Fruit fly (Drosophila melanogaster) whole organism, embryonic: ENCODE measurements around the gene CG4783.

ENCODE experiments used
- ATbp ChIP-seq: fragments of 200-800 bp; sonication (Bioruptor generic); optimal IDR thresholded peaks from 2 replicates; lab custom pipeline; 2017; ENCODE audit warnings: missing biosample characterization, mild to moderate bottlenecking, missing genetic modification characterization, missing genetic modification reagents
- Abd-B ChIP-seq: fragments of 200-800 bp; sonication (Bioruptor generic); optimal IDR thresholded peaks from 2 replicates; lab custom pipeline; 2018; ENCODE audit warnings: missing biosample characterization, mild to moderate bottlenecking, missing genetic modification characterization, moderate library complexity
- Awh ChIP-seq: fragments of 200-800 bp; sonication (Bioruptor generic); IDR thresholded peaks from 2 replicates; pipeline ENCODE4, ENCODE4 v1.3.6; 2022; ENCODE audit warnings: missing biosample characterization, missing genetic modification characterization
- Bdp1 ChIP-seq: fragments of 200-800 bp; sonication (Bioruptor generic); optimal IDR thresholded peaks from 3 replicates; lab custom pipeline; 2016; ENCODE audit warnings: missing biosample characterization, missing genetic modification characterization
- CG10147 ChIP-seq: fragments of 200-800 bp; sonication (Bioruptor generic); optimal IDR thresholded peaks from 2 replicates; lab custom pipeline; 2019; ENCODE audit warnings: missing biosample characterization, mild to moderate bottlenecking, missing genetic modification characterization, moderate library complexity
- CG10209 ChIP-seq: fragments of 200-800 bp; sonication (Bioruptor generic); optimal IDR thresholded peaks from 3 replicates; lab custom pipeline; 2017; ENCODE audit warnings: missing biosample characterization, mild to moderate bottlenecking, missing genetic modification characterization, missing genetic modification reagents
- CG10543 ChIP-seq: fragments of 200-800 bp; sonication (Bioruptor generic); optimal IDR thresholded peaks from 3 replicates; lab custom pipeline; 2017; ENCODE audit warnings: missing biosample characterization, mild to moderate bottlenecking, missing genetic modification characterization, moderate library complexity
- CG11247 ChIP-seq: fragments of 200-800 bp; sonication (Bioruptor generic); IDR thresholded peaks from 2 replicates; pipeline ENCODE4 v1.3.6; 2022; ENCODE audit warnings: missing biosample characterization, missing genetic modification characterization
- CG15479 ChIP-seq: fragments of 200-800 bp; sonication (Bioruptor generic); optimal IDR thresholded peaks from 3 replicates; lab custom pipeline; 2019; ENCODE audit warnings: missing biosample characterization, mild to moderate bottlenecking, missing genetic modification characterization, moderate library complexity
- CG15514 ChIP-seq: fragments of 200-800 bp; sonication (Bioruptor generic); optimal IDR thresholded peaks from 3 replicates; lab custom pipeline; 2017; ENCODE audit warnings: missing biosample characterization, missing genetic modification characterization, mild to moderate bottlenecking, moderate library complexity, missing genetic modification reagents
- CG15601 ChIP-seq: fragments of 200-800 bp; sonication (Bioruptor generic); optimal IDR thresholded peaks from 3 replicates; lab custom pipeline; 2019; ENCODE audit warnings: missing biosample characterization, mild to moderate bottlenecking, missing genetic modification characterization, moderate library complexity
- CG1603 ChIP-seq: fragments of 200-800 bp; sonication (Bioruptor generic); optimal IDR thresholded peaks from 2 replicates; lab custom pipeline; 2019; ENCODE audit warnings: missing biosample characterization, mild to moderate bottlenecking, missing genetic modification characterization, moderate library complexity
- CG30403 ChIP-seq: fragments of 200-800 bp; sonication (Bioruptor generic); optimal IDR thresholded peaks from 3 replicates; lab custom pipeline; 2016; ENCODE audit warnings: missing biosample characterization, missing genetic modification characterization
- CG30431 ChIP-seq: fragments of 200-800 bp; sonication (Bioruptor generic); optimal IDR thresholded peaks from 2 replicates; lab custom pipeline; 2017; ENCODE audit warnings: missing biosample characterization, missing genetic modification characterization
- CG5245 ChIP-seq: fragments of 200-800 bp; sonication (Bioruptor generic); optimal IDR thresholded peaks from 3 replicates; lab custom pipeline; 2016; ENCODE audit warnings: missing biosample characterization, missing genetic modification characterization
- CG7271 ChIP-seq: fragments of 200-800 bp; sonication (Bioruptor generic); optimal IDR thresholded peaks from 2 replicates; lab custom pipeline; 2018; ENCODE audit warnings: missing biosample characterization, mild to moderate bottlenecking, missing genetic modification characterization, moderate library complexity
- Dek ChIP-seq: fragments of 200-800 bp; sonication (Bioruptor generic); optimal IDR thresholded peaks from 3 replicates; lab custom pipeline; 2019; ENCODE audit warnings: missing biosample characterization, mild to moderate bottlenecking, missing genetic modification characterization, moderate library complexity
- Dref ChIP-seq: fragments of 200-800 bp; sonication (Bioruptor generic); IDR thresholded peaks from 2 replicates; pipeline ENCODE4 v1.3.6; 2022; ENCODE audit warnings: missing biosample characterization, missing genetic modification characterization
- Hr39 ChIP-seq: fragments of >200 bp; optimal IDR thresholded peaks from 2 replicates; lab custom pipeline; 2017
- MESR4 ChIP-seq: fragments of 200-800 bp; sonication (Bioruptor generic); optimal IDR thresholded peaks from 2 replicates; lab custom pipeline; 2018; ENCODE audit warnings: missing biosample characterization, mild to moderate bottlenecking, missing genetic modification characterization, moderate library complexity
- Max ChIP-seq: fragments of 200-800 bp; sonication (Bioruptor generic); optimal IDR thresholded peaks from 2 replicates; lab custom pipeline; 2016; ENCODE audit warnings: missing biosample characterization, mild to moderate bottlenecking, missing genetic modification characterization
- Mes4 ChIP-seq: fragments of 200-800 bp; sonication (Bioruptor generic); optimal IDR thresholded peaks from 2 replicates; lab custom pipeline; 2016; ENCODE audit warnings: missing biosample characterization, missing genetic modification characterization
- Sox100B ChIP-seq: fragments of 200-800 bp; sonication (Bioruptor generic); optimal IDR thresholded peaks from 3 replicates; lab custom pipeline; 2018; ENCODE audit warnings: missing biosample characterization, mild to moderate bottlenecking, missing genetic modification characterization
- Sry-δ ChIP-seq: fragments of 200-800 bp; sonication (Bioruptor generic); optimal IDR thresholded peaks from 2 replicates; lab custom pipeline; 2016; ENCODE audit warnings: missing biosample characterization, missing genetic modification characterization
- Taf1 ChIP-seq: fragments of 200-800 bp; sonication (Bioruptor generic); IDR thresholded peaks from 2 replicates; pipeline ENCODE4 v1.3.6; 2022; ENCODE audit warnings: missing biosample characterization, missing genetic modification characterization
- Vsx1 ChIP-seq: fragments of 200-800 bp; sonication (Bioruptor generic); optimal IDR thresholded peaks from 2 replicates; lab custom pipeline; 2017; ENCODE audit warnings: missing biosample characterization, mild to moderate bottlenecking, missing genetic modification characterization, missing genetic modification reagents
- Xrp1 ChIP-seq: fragments of 200-800 bp; sonication (Bioruptor generic); IDR thresholded peaks from 2 replicates; pipeline ENCODE4 v1.3.6; 2022; ENCODE audit warnings: missing biosample characterization, missing genetic modification characterization
- ase ChIP-seq: fragments of 200-800 bp; sonication (Bioruptor generic); IDR thresholded peaks from 3 replicates; pipeline ENCODE4 v1.3.6; 2022; ENCODE audit warnings: missing biosample characterization, missing genetic modification characterization
- bcd ChIP-seq: fragments of 200-800 bp; sonication (Bioruptor generic); optimal IDR thresholded peaks from 2 replicates; lab custom pipeline; 2017; ENCODE audit warnings: missing biosample characterization, mild to moderate bottlenecking, missing genetic modification characterization
- emc ChIP-seq: fragments of 200-800 bp; sonication (Bioruptor generic); optimal IDR thresholded peaks from 2 replicates; lab custom pipeline; 2016; ENCODE audit warnings: missing biosample characterization, missing genetic modification characterization
- ewg ChIP-seq: fragments of 200-800 bp; sonication (Bioruptor generic); optimal IDR thresholded peaks from 3 replicates; lab custom pipeline; 2017; ENCODE audit warnings: mild to moderate bottlenecking, missing biosample characterization, missing genetic modification reagents, missing genetic modification characterization
- eyg ChIP-seq: fragments of 200-800 bp; sonication (Bioruptor generic); optimal IDR thresholded peaks from 3 replicates; lab custom pipeline; 2016; ENCODE audit warnings: missing biosample characterization, missing genetic modification characterization
- gem ChIP-seq: fragments of 200-800 bp; sonication (Bioruptor generic); optimal IDR thresholded peaks from 2 replicates; lab custom pipeline; 2019; ENCODE audit warnings: missing biosample characterization, mild to moderate bottlenecking, missing genetic modification characterization, moderate library complexity
- gsb ChIP-seq: fragments of 200-800 bp; sonication (Bioruptor generic); IDR thresholded peaks from 2 replicates; pipeline ENCODE4 v1.3.6; 2022; ENCODE audit warnings: missing biosample characterization, missing genetic modification characterization
- jing ChIP-seq: fragments of 200-800 bp; sonication (Bioruptor generic); optimal IDR thresholded peaks from 2 replicates; lab custom pipeline; 2018; ENCODE audit warnings: missing biosample characterization, mild to moderate bottlenecking, missing genetic modification characterization
- lilli ChIP-seq: fragments of 200-800 bp; sonication (Bioruptor generic); optimal IDR thresholded peaks from 3 replicates; lab custom pipeline; 2016; ENCODE audit warnings: missing biosample characterization, missing genetic modification characterization
- mld ChIP-seq: fragments of 200-800 bp; sonication (Bioruptor generic); IDR thresholded peaks from 3 replicates; pipeline ENCODE4 v1.3.6; 2022; ENCODE audit warnings: missing biosample characterization, missing genetic modification characterization; ENCODE audit not compliant: partially characterized antibody
- repo ChIP-seq: fragments of 200-800 bp; sonication (Bioruptor generic); optimal IDR thresholded peaks from 2 replicates; lab custom pipeline; 2016; ENCODE audit warnings: missing biosample characterization, missing genetic modification characterization
- scrt ChIP-seq: fragments of 200-800 bp; sonication (Bioruptor generic); optimal IDR thresholded peaks from 2 replicates; lab custom pipeline; 2018; ENCODE audit warnings: missing biosample characterization, mild to moderate bottlenecking, missing genetic modification characterization, moderate library complexity
- tap ChIP-seq: fragments of 200-800 bp; optimal IDR thresholded peaks from 3 replicates; lab custom pipeline; 2019; ENCODE audit warnings: missing biosample characterization, mild to moderate bottlenecking, missing genetic modification characterization, moderate library complexity
- unpg ChIP-seq: fragments of 200-800 bp; sonication (Bioruptor generic); optimal IDR thresholded peaks from 3 replicates; lab custom pipeline; 2018; ENCODE audit warnings: missing biosample characterization, mild to moderate bottlenecking, missing genetic modification characterization, moderate library complexity
- vfl ChIP-seq: fragments of 200-800 bp; sonication (Bioruptor generic); optimal IDR thresholded peaks from 2 replicates; lab custom pipeline; 2016; ENCODE audit warnings: missing biosample characterization, missing genetic modification characterization
- vnd ChIP-seq: fragments of 200-800 bp; sonication (Bioruptor generic); IDR thresholded peaks from 3 replicates; pipeline ENCODE4 v1.3.6; 2022; ENCODE audit warnings: missing biosample characterization, missing genetic modification characterization; ENCODE audit not compliant: partially characterized antibody
- wek ChIP-seq: fragments of 200-800 bp; sonication (Bioruptor generic); optimal IDR thresholded peaks from 3 replicates; lab custom pipeline; 2018; ENCODE audit warnings: missing biosample characterization, mild to moderate bottlenecking, missing genetic modification characterization, moderate library complexity
- zen ChIP-seq: fragments of 200-800 bp; sonication (Bioruptor generic); optimal IDR thresholded peaks from 3 replicates; lab custom pipeline; 2018; ENCODE audit warnings: missing biosample characterization, mild to moderate bottlenecking, missing genetic modification characterization, moderate library complexity
- zen2 ChIP-seq: fragments of 200-800 bp; sonication (Bioruptor generic); IDR thresholded peaks from 3 replicates; pipeline ENCODE4 v1.3.6; 2022; ENCODE audit warnings: missing biosample characterization, missing genetic modification characterization; ENCODE audit not compliant: partially characterized antibody

CG4783 gene

DNA sequence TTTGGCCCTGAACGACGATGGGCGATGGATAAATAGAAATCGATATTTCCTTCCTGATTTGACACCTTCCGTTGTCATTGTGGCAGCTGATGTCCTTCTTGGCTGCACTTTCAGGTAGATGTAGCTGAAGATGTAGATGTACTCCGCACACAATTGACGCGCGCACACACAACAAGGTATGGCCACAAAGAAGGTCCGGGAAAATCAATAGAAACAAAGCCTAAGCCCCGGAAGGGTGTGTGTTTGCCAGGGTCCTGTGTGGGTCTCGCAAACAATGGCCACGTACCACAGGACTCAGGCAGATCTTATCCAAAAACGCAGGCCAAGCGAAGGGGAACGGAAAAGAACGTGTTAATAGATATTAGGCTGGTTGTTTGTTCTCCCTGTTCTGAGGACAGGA is 47.2 kb downstream of the CG4783 start (continued):
- TF ChIP-seq Taf1 (GFP tag; lab: Robert Waterston, UW) (no peak), CG30431 (GFP tag; lab: Kevin White, UChicago) (no peak), CG11247 (GFP tag; lab: Robert Waterston, UW) (no peak), CG1603 (no peak), MESR4 (GFP tag; lab: Kevin White, UChicago) (no peak), eyg (GFP tag; lab: Kevin White, UChicago) (no peak), Sry-δ (GFP tag; lab: Kevin White, UChicago) (no peak), CG15514 (GFP tag; lab: Kevin White, UChicago) (no peak), gsb (no peak), jing (GFP tag; lab: Kevin White, UChicago) (no peak), Sox100B (GFP tag; lab: Kevin White, UChicago) (no peak), Hr39 (lab: Kevin White, UChicago) (no peak), Abd-B (GFP tag; lab: Kevin White, UChicago) (no peak), Bdp1 (GFP tag; lab: Kevin White, UChicago) (no peak), CG10147 (no peak), gem (no peak), CG7271 (tag; lab: Kevin White, UChicago) (peak; percentile 50), CG10543 (no peak), mld (no peak), scrt (no peak), CG30403 (GFP tag; lab: Kevin White, UChicago) (no peak), wek (GFP tag; lab: Kevin White, UChicago) (no peak), Dref (GFP tag; lab: Robert Waterston, UW) (no peak), zen (tag; lab: Kevin White, UChicago) (peak; percentile 59), Dek (tag; lab: Kevin White, UChicago) (no peak), ewg (GFP tag; lab: Kevin White, UChicago) (no peak), CG15479 (GFP tag; lab: Kevin White, UChicago) (peak; percentile 77), CG15601 (tag; lab: Kevin White, UChicago) (no peak), CG10209 (no peak), bcd (no peak), vfl (GFP tag; lab: Kevin White, UChicago) (no peak), repo (GFP tag; lab: Kevin White, UChicago) (no peak), tap (no peak), Vsx1 (GFP tag; lab: Kevin White, UChicago) (no peak), Max (GFP tag; lab: Kevin White, UChicago) (no peak), emc (no peak), ATbp (GFP tag; lab: Kevin White, UChicago) (no peak), lilli (no peak), Awh (GFP tag; lab: Robert Waterston, UW) (no peak), Mes4 (GFP tag; lab: Kevin White, UChicago) (no peak), unpg (no peak), vnd (GFP tag; lab: Robert Waterston, UW) (no peak), Xrp1 (GFP tag; lab: Robert Waterston, UW) (no peak), ase (GFP tag; lab: Robert Waterston, UW) (no peak), zen2 (GFP tag; lab: Robert Waterston, UW) (no peak), CG5245 (no peak)
